Worm (Caenorhabditis elegans) whole organism, L1 larva: Measurements from ENCODE around the gene srh-7.

Experiments
- C04F5.9 ChIP-seq: sonication (generic microtip); optimal IDR thresholded peaks from 2 replicates; lab custom pipeline; 2016; ENCODE audit warnings: missing genetic modification characterization, missing compliant biosample characterization
- C34B4.2 ChIP-seq: sonication (generic microtip); optimal IDR thresholded peaks from 2 replicates; lab custom pipeline; 2017; ENCODE audit warnings: mild to moderate bottlenecking, missing genetic modification characterization, missing compliant biosample characterization
- F16B12.6 ChIP-seq: fragments of 150-350 bp; optimal IDR thresholded peaks from 2 replicates; lab custom pipeline; 2014; ENCODE audit warnings: missing biosample characterization, missing genetic modification characterization
- Y116A8C.19 ChIP-seq: sonication (generic microtip); optimal IDR thresholded peaks from 2 replicates; lab custom pipeline; 2016; ENCODE audit warnings: missing compliant biosample characterization, missing genetic modification characterization, borderline replicate concordance
- alr-1 ChIP-seq: fragments of 200-800 bp; sonication (Bioruptor generic); optimal IDR thresholded peaks from 2 replicates; lab custom pipeline; 2018; ENCODE audit warnings: borderline replicate concordance, mild to moderate bottlenecking, missing genetic modification characterization, missing compliant biosample characterization
- aly-2 ChIP-seq: fragments of 150-350 bp; optimal IDR thresholded peaks from 2 replicates; lab custom pipeline; 2014; ENCODE audit warnings: missing biosample characterization, missing genetic modification characterization
- blmp-1 ChIP-seq: fragments of 150-350 bp; optimal IDR thresholded peaks from 2 replicates; lab custom pipeline; 2014; ENCODE audit warnings: missing biosample characterization, missing genetic modification characterization
- ceh-63 ChIP-seq: fragments of 200-800 bp; sonication (Bioruptor generic); optimal IDR thresholded peaks from 2 replicates; lab custom pipeline; 2018; ENCODE audit warnings: mild to moderate bottlenecking, missing genetic modification characterization, missing compliant biosample characterization
- ceh-88 ChIP-seq: fragments of 200-800 bp; sonication (Bioruptor generic); IDR thresholded peaks from 2 replicates; pipeline ENCODE4 v1.3.6; 2022; ENCODE audit warnings: missing genetic modification characterization, missing compliant biosample characterization
- ceh-90 ChIP-seq: sonication (generic microtip); optimal IDR thresholded peaks from 2 replicates; lab custom pipeline; 2016; ENCODE audit warnings: missing genetic modification characterization, missing compliant biosample characterization
- efl-1 ChIP-seq, 4 experiments: fragments of 150-350 bp; optimal IDR thresholded peaks in 3 of 4; peaks in 1 of 4; 1 replicate in 1 of 4; 2 replicates in 3 of 4; lab custom pipeline; 2014; ENCODE audit warnings: missing biosample characterization in 2 of 4, missing genetic modification characterization in 2 of 4, missing genetic modification reagents in 2 of 4
- elt-2 ChIP-seq: sonication (generic microtip); optimal IDR thresholded peaks from 2 replicates; lab custom pipeline; 2016; ENCODE audit warnings: missing genetic modification characterization, mild to moderate bottlenecking, inconsistent platforms, missing compliant biosample characterization, missing genetic modification reagents
- elt-3 ChIP-seq, 6 experiments: fragments of 150-350 bp in 1 of 6; sonication (generic microtip); optimal IDR thresholded peaks; 2 replicates each; lab custom pipeline; 2017 to 2018; ENCODE audit warnings: missing biosample characterization in 6 of 6, missing genetic modification characterization in 6 of 6, inconsistent platforms in 1 of 6
- fkh-4 ChIP-seq: sonication (generic microtip); optimal IDR thresholded peaks from 2 replicates; lab custom pipeline; 2016; ENCODE audit warnings: missing compliant biosample characterization, missing genetic modification characterization, borderline replicate concordance
- fos-1 ChIP-seq: fragments of 150-350 bp; optimal IDR thresholded peaks from 2 replicates; lab custom pipeline; 2014; ENCODE audit warnings: missing biosample characterization, missing genetic modification characterization
- hlh-17 ChIP-seq: fragments of 200-800 bp; sonication (Bioruptor generic); optimal IDR thresholded peaks from 2 replicates; lab custom pipeline; 2018; ENCODE audit warnings: missing genetic modification characterization, mild to moderate bottlenecking, missing compliant biosample characterization, moderate library complexity, borderline replicate concordance
- hpl-2 ChIP-seq: fragments of 150-350 bp; optimal IDR thresholded peaks from 2 replicates; lab custom pipeline; 2014; ENCODE audit warnings: missing biosample characterization, missing genetic modification reagents, missing genetic modification characterization
- irx-1 ChIP-seq: sonication (generic microtip); optimal IDR thresholded peaks from 2 replicates; lab custom pipeline; 2016; ENCODE audit warnings: missing genetic modification characterization, missing compliant biosample characterization
- isw-1 ChIP-seq: fragments of 200-800 bp; sonication (Bioruptor generic); IDR thresholded peaks from 2 replicates; pipeline ENCODE4 v1.3.6; 2022; ENCODE audit warnings: missing genetic modification characterization, missing compliant biosample characterization
- lin-13 ChIP-seq: fragments of 150-350 bp; optimal IDR thresholded peaks from 2 replicates; lab custom pipeline; 2014; ENCODE audit warnings: missing biosample characterization, missing genetic modification reagents, missing genetic modification characterization
- lin-14 ChIP-seq: fragments of 200-800 bp; sonication (Bioruptor generic); optimal IDR thresholded peaks from 2 replicates; lab custom pipeline; 2018; ENCODE audit warnings: mild to moderate bottlenecking, missing genetic modification characterization, moderate library complexity, missing compliant biosample characterization
- lin-35 ChIP-seq, 2 experiments: fragments of 150-350 bp; optimal IDR thresholded peaks; 2 replicates each; lab custom pipeline; 2014; ENCODE audit warnings: missing biosample characterization in 2 of 2, missing genetic modification characterization in 2 of 2, missing genetic modification reagents in 2 of 2
- lin-39 ChIP-seq: fragments of 150-350 bp; optimal IDR thresholded peaks from 2 replicates; lab custom pipeline; 2014; ENCODE audit warnings: missing biosample characterization, missing genetic modification reagents, missing genetic modification characterization
- lir-3 ChIP-seq: sonication (generic microtip); optimal IDR thresholded peaks from 2 replicates; lab custom pipeline; 2016; ENCODE audit warnings: mild to moderate bottlenecking, missing genetic modification characterization, moderate library complexity, missing compliant biosample characterization; ENCODE audit not compliant: poor library complexity
- nhr-11 ChIP-seq: fragments of 150-350 bp; optimal IDR thresholded peaks from 2 replicates; lab custom pipeline; 2014; ENCODE audit warnings: missing biosample characterization, missing genetic modification characterization
- nhr-19 ChIP-seq: fragments of 200-800 bp; sonication (Bioruptor generic); conservative IDR thresholded peaks from 2 replicates; pipeline ENCODE4 v1.3.6; 2022; ENCODE audit warnings: missing genetic modification characterization, missing compliant biosample characterization
- nhr-20 ChIP-seq: sonication (generic microtip); optimal IDR thresholded peaks from 2 replicates; lab custom pipeline; 2016; ENCODE audit warnings: mild to moderate bottlenecking, missing genetic modification characterization, missing compliant biosample characterization
- nhr-237 ChIP-seq: fragments of 150-350 bp; optimal IDR thresholded peaks from 2 replicates; lab custom pipeline; 2014; ENCODE audit warnings: missing biosample characterization, missing genetic modification characterization
- nhr-71 ChIP-seq: sonication (generic microtip); optimal IDR thresholded peaks from 2 replicates; lab custom pipeline; 2016; ENCODE audit warnings: mild to moderate bottlenecking, missing genetic modification characterization, moderate library complexity, missing compliant biosample characterization
- nhr-84 ChIP-seq: sonication (generic microtip); optimal IDR thresholded peaks from 2 replicates; lab custom pipeline; 2017; ENCODE audit warnings: missing biosample characterization, missing genetic modification characterization
- nhr-85 ChIP-seq: sonication (generic microtip); peaks from one replicate; lab custom pipeline; 2016; ENCODE audit warnings: missing genetic modification characterization, inconsistent platforms, missing compliant biosample characterization
- nhr-90 ChIP-seq: sonication (generic microtip); optimal IDR thresholded peaks from 2 replicates; lab custom pipeline; 2016; ENCODE audit warnings: mild to moderate bottlenecking, missing genetic modification characterization, missing compliant biosample characterization; ENCODE audit not compliant: poor library complexity
- pqm-1 ChIP-seq: sonication (generic microtip); optimal IDR thresholded peaks from 3 replicates; lab custom pipeline; 2017; ENCODE audit warnings: missing biosample characterization, missing genetic modification characterization
- rnt-1 ChIP-seq: sonication (generic microtip); optimal IDR thresholded peaks from 2 replicates; lab custom pipeline; 2016; ENCODE audit warnings: mild to moderate bottlenecking, missing genetic modification characterization, moderate library complexity, missing compliant biosample characterization
- skn-1 ChIP-seq: fragments of 150-350 bp; optimal IDR thresholded peaks from 2 replicates; lab custom pipeline; 2014; ENCODE audit warnings: missing biosample characterization, missing genetic modification characterization
- snpc-4 ChIP-seq: fragments of 150-350 bp; optimal IDR thresholded peaks from 2 replicates; lab custom pipeline; 2014; ENCODE audit warnings: missing biosample characterization, missing genetic modification characterization
- sox-4 ChIP-seq: sonication (generic microtip); optimal IDR thresholded peaks from 2 replicates; lab custom pipeline; 2016; ENCODE audit warnings: missing genetic modification characterization, missing compliant biosample characterization
- swsn-7 ChIP-seq: sonication (generic microtip); optimal IDR thresholded peaks from 2 replicates; lab custom pipeline; 2016; ENCODE audit warnings: missing genetic modification characterization, missing compliant biosample characterization
- tbx-2 ChIP-seq: sonication (generic microtip); optimal IDR thresholded peaks from 2 replicates; lab custom pipeline; 2016; ENCODE audit warnings: missing genetic modification characterization, missing compliant biosample characterization
- unc-62 ChIP-seq: fragments of 150-350 bp; optimal IDR thresholded peaks from 2 replicates; lab custom pipeline; 2014; ENCODE audit warnings: missing biosample characterization, missing genetic modification reagents, missing genetic modification characterization
- unc-86 ChIP-seq: sonication (generic microtip); optimal IDR thresholded peaks from 2 replicates; lab custom pipeline; 2016; ENCODE audit warnings: missing genetic modification characterization, missing compliant biosample characterization
- unc-98 ChIP-seq: fragments of 200-800 bp; sonication (Bioruptor generic); IDR thresholded peaks from 2 replicates; pipeline ENCODE4 v1.3.6; 2022; ENCODE audit warnings: missing genetic modification characterization, missing compliant biosample characterization
- zip-4 ChIP-seq: fragments of 200-800 bp; sonication (Bioruptor generic); optimal IDR thresholded peaks from 2 replicates; lab custom pipeline; 2018; ENCODE audit warnings: mild to moderate bottlenecking, missing genetic modification characterization, moderate library complexity, missing compliant biosample characterization
- ztf-11 ChIP-seq, 2 experiments: sonication (generic microtip); optimal IDR thresholded peaks; 2 replicates each; lab custom pipeline; 2016 to 2017; ENCODE audit warnings: missing genetic modification characterization in 2 of 2, missing biosample characterization in 1 of 2, missing compliant biosample characterization in 1 of 2

Gene srh-7

ce11 chrV:3969664-3970063 lies 38.4 kb upstream of the srh-7 start:
- TF ChIP-seq lin-35 (GFP tag; optimal IDR thresholded peaks at IDR 0.05; lab: Kevin White, UChicago) (peak in 1 of 2 experiments; percentile 2), lin-13 (GFP tag; lab: Kevin White, UChicago) (no peak), nhr-20 (tag; lab: Kevin White, UChicago) (peak; percentile 44), lin-39 (tag; lab: Kevin White, UChicago) (no peak), elt-2 (tag; lab: Kevin White, UChicago) (peak; percentile 50)

ce11 chrV:3970410-3970809 lies 37.6 kb upstream of the srh-7 start, which contains the start of gene cyp-34A9:
Gene cyp-34A9, minus strand, starts transcription at chrV:3970540.
- TF ChIP-seq hlh-17 (GFP tag; lab: Kevin White, UChicago) = no peak
- no peak for TF ChIP-seq C34B4.2 (tag; lab: Kevin White, UChicago)
- no peak for TF ChIP-seq skn-1
- no peak for TF ChIP-seq fos-1 (tag; lab: Kevin White, UChicago)
- TF ChIP-seq alr-1 (tag; lab: Kevin White, UChicago) = no peak
- no peak for TF ChIP-seq nhr-19
- TF ChIP-seq C04F5.9 (tag; lab: Kevin White, UChicago) = no peak
- TF ChIP-seq ceh-90 (tag; lab: Kevin White, UChicago) = no peak
- no peak for TF ChIP-seq tbx-2
- no peak for TF ChIP-seq irx-1
- no peak for TF ChIP-seq unc-62
- peak in 4 of 6 experiments; percentile 3 to 65 (median 30) for TF ChIP-seq elt-3 (tag; optimal IDR thresholded peaks at IDR 0.05; lab: Kevin White, UChicago)
- no peak for TF ChIP-seq nhr-11 (tag; lab: Kevin White, UChicago)
- no peak for TF ChIP-seq efl-1 (optimal IDR thresholded peaks at IDR 0.05; lab: Kevin White, UChicago)
- TF ChIP-seq efl-1 (GFP tag; optimal IDR thresholded peaks at IDR 0.05 in 1 of 2; lab: Kevin White, UChicago) = no peak
- TF ChIP-seq zip-4 (GFP tag; lab: Kevin White, UChicago) = no peak
- TF ChIP-seq F16B12.6 (tag; lab: Kevin White, UChicago) = no peak
- TF ChIP-seq lir-3 = no peak
- TF ChIP-seq blmp-1 (tag; lab: Kevin White, UChicago) = no peak
- no peak for TF ChIP-seq rnt-1 (tag; lab: Kevin White, UChicago)
- TF ChIP-seq sox-4 (tag; lab: Kevin White, UChicago) = no peak
- peak; percentile 66 for TF ChIP-seq elt-2 (tag; lab: Kevin White, UChicago)
- no peak for TF ChIP-seq isw-1 (GFP tag; lab: Robert Waterston, UW)
- TF ChIP-seq nhr-85 = peak; percentile 4
- TF ChIP-seq ztf-11 (tag; optimal IDR thresholded peaks at IDR 0.05; lab: Kevin White, UChicago) = no peak
- TF ChIP-seq nhr-84 = no peak
- TF ChIP-seq lin-35 (GFP tag; optimal IDR thresholded peaks at IDR 0.05; lab: Kevin White, UChicago) = peak in 1 of 2 experiments; percentile 14
- no peak for TF ChIP-seq hpl-2 (GFP tag; lab: Kevin White, UChicago)
- peak; percentile 69 for TF ChIP-seq nhr-20 (tag; lab: Kevin White, UChicago)
- TF ChIP-seq unc-98 = no peak
- TF ChIP-seq lin-14 = no peak
- TF ChIP-seq swsn-7 (tag; lab: Kevin White, UChicago) = no peak
- TF ChIP-seq snpc-4 (tag; lab: Kevin White, UChicago) = no peak
- no peak for TF ChIP-seq fkh-4 (tag; lab: Kevin White, UChicago)
- no peak for TF ChIP-seq nhr-237 (tag; lab: Kevin White, UChicago)
- no peak for TF ChIP-seq aly-2
- no peak for TF ChIP-seq unc-86
- TF ChIP-seq pqm-1 (tag; lab: Kevin White, UChicago) = no peak
- TF ChIP-seq Y116A8C.19 = no peak
- peak; percentile 13 for TF ChIP-seq nhr-71 (tag; lab: Kevin White, UChicago)
- no peak for TF ChIP-seq ceh-88 (GFP tag; lab: Robert Waterston, UW)
- TF ChIP-seq ceh-63 = no peak
- peak; percentile 8 for TF ChIP-seq nhr-90
- TF ChIP-seq, all 84 proteins: peak for 7
